Fruit fly (Drosophila melanogaster) whole organism, embryonic: ENCODE results near the gene Spn38F.

Experiments used
- fd96Cb ChIP-seq: fragments of 200-800 bp; sonication (Bioruptor generic); optimal IDR thresholded peaks from 2 replicates; lab custom pipeline; 2018; ENCODE audit warnings: missing biosample characterization, mild to moderate bottlenecking, missing genetic modification characterization, moderate library complexity
- h ChIP-seq: fragments of >200 bp; optimal IDR thresholded peaks from 2 replicates; lab custom pipeline; 2017

DNA sequence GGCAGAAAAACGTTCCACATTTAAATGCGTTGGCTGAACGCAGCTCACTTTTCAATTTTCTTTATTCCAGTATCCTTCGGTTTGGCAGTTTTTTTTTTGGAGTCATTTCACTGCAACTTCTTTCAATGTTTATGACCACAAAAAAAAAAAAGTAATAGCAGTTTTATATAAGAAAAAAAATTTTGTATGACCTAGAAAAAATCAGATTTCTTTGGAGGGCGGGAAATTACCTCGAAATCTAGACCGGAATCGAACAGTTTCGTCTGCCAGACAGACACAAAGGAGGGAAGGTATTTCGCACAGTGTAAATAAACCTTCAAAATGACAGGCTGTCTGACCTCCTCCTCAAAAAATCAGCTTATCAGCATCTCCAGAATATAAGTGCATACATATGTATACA lies 42.7 kb upstream of the Spn38F start:
- TF ChIP-seq h (lab: Kevin White, UChicago) (no peak), fd96Cb (no peak)
